Worm (Caenorhabditis elegans) whole organism, L4/young adult: ENCODE data around the gene F28A10.5.

Source experiments
- dao-5 ChIP-seq: sonication (generic microtip); optimal IDR thresholded peaks from 2 replicates; lab custom pipeline; 2016; ENCODE audit warnings: missing genotype, missing genetic modification characterization, moderate library complexity, missing compliant biosample characterization
- him-1 ChIP-seq: sonication (generic microtip); optimal IDR thresholded peaks from 2 replicates; lab custom pipeline; 2016; ENCODE audit warnings: missing genotype, missing genetic modification reagents, missing genetic modification characterization, missing compliant biosample characterization

DNA sequence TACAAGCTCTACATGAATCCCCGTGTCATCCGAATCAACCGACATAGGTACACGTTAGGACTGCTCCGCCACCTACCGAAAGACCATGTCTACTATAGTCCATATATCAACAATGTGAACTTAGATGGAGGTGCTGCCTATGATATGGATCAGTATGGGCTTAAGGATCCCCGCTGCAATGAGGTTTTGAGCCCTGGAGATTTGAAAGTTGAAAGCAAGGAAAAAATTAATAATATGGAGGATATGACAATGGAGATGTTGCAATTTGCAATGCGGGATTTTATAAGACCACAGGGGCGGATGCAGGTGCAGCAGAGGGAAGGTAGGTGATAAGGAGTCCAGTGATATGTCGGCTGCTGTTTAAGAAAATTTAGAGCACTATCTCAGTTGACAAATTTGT lies 18.8 kb upstream of the F28A10.5 start:
- TF ChIP-seq dao-5 (tag; lab: Kevin White, UChicago) (no peak), him-1 (tag; lab: Kevin White, UChicago) (no peak)
